Fruit fly (Drosophila melanogaster): Measurements from ENCODE around the gene Ugt36A1.

Gene Ugt36A1

DNA sequence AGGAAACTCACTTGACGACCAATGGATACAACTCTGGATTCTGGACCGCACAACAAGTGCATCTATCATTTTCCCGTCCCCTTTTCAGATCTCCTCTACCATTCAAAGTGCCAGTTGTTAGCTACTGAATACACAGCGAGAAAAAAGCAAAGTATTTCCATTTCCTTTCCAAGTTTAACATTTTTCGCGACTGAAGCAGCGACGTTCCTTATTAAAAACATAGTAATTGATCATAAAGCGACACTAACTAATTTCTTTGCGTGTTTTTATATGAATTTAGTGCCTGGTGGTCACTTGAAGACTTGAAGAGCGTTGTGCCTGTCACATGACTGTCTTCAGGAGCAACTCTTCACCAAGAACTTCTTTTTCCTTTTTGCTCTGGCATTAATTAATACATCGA lies 26.4 kb downstream of the Ugt36A1 start:
- TF ChIP-seq rgr (GFP tag; optimal IDR thresholded peaks at IDR 0.05) (no peak), Dif (GFP tag; optimal IDR thresholded peaks at IDR 0.05; ENCODE audit: partially characterized antibody) (no peak), CG32264 (GFP tag; optimal IDR thresholded peaks at IDR 0.05) (no peak), Mio (GFP tag; optimal IDR thresholded peaks at IDR 0.05) (no peak), fru (GFP tag; optimal IDR thresholded peaks at IDR 0.05) (no peak), Rel (GFP tag; optimal IDR thresholded peaks at IDR 0.05) (no peak), Rel (tag; optimal IDR thresholded peaks at IDR 0.05) (no peak), dsf (GFP tag; optimal IDR thresholded peaks at IDR 0.05; ENCODE audit: borderline replicate concordance) (no peak), CG9705 (GFP tag; optimal IDR thresholded peaks at IDR 0.05) (no peak), Dfd (GFP tag; optimal IDR thresholded peaks at IDR 0.05) (no peak), Vsx2 (GFP tag; optimal IDR thresholded peaks at IDR 0.05; ENCODE audit: partially characterized antibody) (no peak), Hr78 (GFP tag; optimal IDR thresholded peaks at IDR 0.05) (no peak), CrebA (GFP tag; optimal IDR thresholded peaks at IDR 0.05; ENCODE audit: borderline replicate concordance) (no peak), Jra (GFP tag; optimal IDR thresholded peaks at IDR 0.05) (no peak), N (GFP tag; optimal IDR thresholded peaks at IDR 0.05) (no peak), psq (GFP tag; optimal IDR thresholded peaks at IDR 0.05) (no peak)

DNA sequence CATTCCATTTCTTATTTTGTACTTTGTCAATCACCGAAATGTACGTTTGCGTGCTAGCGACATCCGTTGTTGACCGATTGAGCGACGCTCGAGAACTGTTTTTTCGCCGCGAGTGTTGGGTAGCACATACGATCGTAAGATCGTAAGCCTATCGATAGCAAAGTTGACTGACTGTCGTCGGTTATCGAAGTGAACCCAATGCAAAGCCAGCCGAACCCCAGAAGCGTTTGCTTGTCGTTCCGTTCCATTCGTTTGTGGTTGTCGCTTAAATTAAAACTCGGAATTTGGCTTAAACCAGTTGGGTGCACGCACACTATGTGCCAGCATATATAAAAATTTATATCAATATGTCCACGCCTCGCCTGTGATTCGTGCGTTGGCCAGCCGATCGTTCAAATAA lies 27.1 kb downstream of the Ugt36A1 start:
- TF ChIP-seq fru (GFP tag; optimal IDR thresholded peaks at IDR 0.05) = no peak
- peak; percentile 2 for TF ChIP-seq br (GFP tag; optimal IDR thresholded peaks at IDR 0.05)

DNA sequence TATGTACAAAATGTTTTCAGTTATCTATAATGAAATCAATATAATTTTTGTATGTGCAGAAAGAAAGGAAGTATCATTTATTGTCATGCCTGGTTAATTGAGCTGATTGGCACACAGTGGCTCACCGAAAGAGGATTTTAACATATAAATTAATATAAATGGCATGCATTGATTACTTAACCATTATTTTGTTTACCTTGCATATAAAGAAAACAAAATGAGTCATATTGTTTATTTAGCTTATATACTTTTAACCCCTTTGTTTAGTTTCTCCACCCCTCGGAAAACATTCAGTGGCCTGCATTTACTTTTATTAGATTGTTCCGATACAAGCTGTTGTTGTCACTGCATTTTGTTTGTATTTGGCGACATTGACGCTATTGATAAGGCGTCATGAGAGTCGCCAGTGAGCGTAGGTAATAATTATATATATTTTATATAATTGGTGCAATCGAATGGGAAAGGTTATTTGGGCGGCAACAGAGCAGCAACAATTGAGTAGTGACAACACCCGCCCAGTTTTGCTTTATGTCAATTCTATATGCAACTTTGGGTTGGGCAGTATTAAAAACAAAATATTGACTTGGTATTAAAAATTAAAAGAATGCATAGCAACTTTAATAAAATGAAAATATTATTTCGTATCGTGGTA lies 28.8 kb downstream of the Ugt36A1 start:
- TF ChIP-seq CG9705 (GFP tag; optimal IDR thresholded peaks at IDR 0.05) (no peak), dsf (GFP tag; optimal IDR thresholded peaks at IDR 0.05; ENCODE audit: borderline replicate concordance) (peak; percentile 67), sage (GFP tag; optimal IDR thresholded peaks at IDR 0.05) (peak; percentile 8), CrebA (GFP tag; optimal IDR thresholded peaks at IDR 0.05; ENCODE audit: borderline replicate concordance) (peak; percentile 22), jim (GFP tag; optimal IDR thresholded peaks at IDR 0.05) (no peak), Rel (GFP tag; optimal IDR thresholded peaks at IDR 0.05) (no peak), Rel (tag; optimal IDR thresholded peaks at IDR 0.05) (peak; percentile 17), psq (GFP tag; optimal IDR thresholded peaks at IDR 0.05) (peak; percentile 71), Dfd (GFP tag; optimal IDR thresholded peaks at IDR 0.05) (no peak), foxo (GFP tag; optimal IDR thresholded peaks at IDR 0.05) (peak in 1 of 2 experiments; percentile 69), Vsx2 (GFP tag; optimal IDR thresholded peaks at IDR 0.05; ENCODE audit: partially characterized antibody) (no peak), Myc (optimal IDR thresholded peaks at IDR 0.05) (no peak), CG32264 (GFP tag; optimal IDR thresholded peaks at IDR 0.05) (no peak), Hnf4 (GFP tag; optimal IDR thresholded peaks at IDR 0.05) (peak; percentile 83), woc (GFP tag; optimal IDR thresholded peaks at IDR 0.05) (no peak), dl (GFP tag; optimal IDR thresholded peaks at IDR 0.05; ENCODE audit: insufficient read depth in 1 of 2, partially characterized antibody in 2 of 2) (no peak), fru (GFP tag; optimal IDR thresholded peaks at IDR 0.05) (peak; percentile 50), Abd-B (GFP tag; optimal IDR thresholded peaks at IDR 0.05) (no peak), Sp1 (GFP tag; optimal IDR thresholded peaks at IDR 0.05) (peak; percentile 84), lola (GFP tag; optimal IDR thresholded peaks at IDR 0.05) (no peak), Jra (GFP tag; optimal IDR thresholded peaks at IDR 0.05) (peak; percentile 26), N (GFP tag; optimal IDR thresholded peaks at IDR 0.05) (no peak), ey (GFP tag; optimal IDR thresholded peaks at IDR 0.05) (peak; percentile 60), sv (GFP tag; optimal IDR thresholded peaks at IDR 0.05) (no peak), GATAd (GFP tag; optimal IDR thresholded peaks at IDR 0.05) (no peak), brk (GFP tag; optimal IDR thresholded peaks at IDR 0.05) (peak; percentile 71), Mio (GFP tag; optimal IDR thresholded peaks at IDR 0.05) (no peak), usp (GFP tag; optimal IDR thresholded peaks at IDR 0.05) (no peak), Hr83 (GFP tag; optimal IDR thresholded peaks at IDR 0.05; ENCODE audit: poor library complexity, severe bottlenecking) (peak; percentile 4), Dif (GFP tag; optimal IDR thresholded peaks at IDR 0.05; ENCODE audit: partially characterized antibody) (no peak), rgr (GFP tag; optimal IDR thresholded peaks at IDR 0.05) (peak; percentile 74), Hr78 (GFP tag; optimal IDR thresholded peaks at IDR 0.05) (no peak), tai (GFP tag; optimal IDR thresholded peaks at IDR 0.05) (peak; percentile 24), HLH106 (tag; optimal IDR thresholded peaks at IDR 0.05) (peak; percentile 80), pan (optimal IDR thresholded peaks at IDR 0.05) (no peak), OdsH (GFP tag; optimal IDR thresholded peaks at IDR 0.05) (peak; percentile 84), dmrt93B (GFP tag; optimal IDR thresholded peaks at IDR 0.05) (peak; percentile 54), br (GFP tag; optimal IDR thresholded peaks at IDR 0.05) (peak; percentile 83), h (GFP tag; optimal IDR thresholded peaks at IDR 0.05) (peak; percentile 70)

Data from whole organism, wandering third instar larva.